Fruit fly (Drosophila melanogaster): ENCODE measurements around the gene CG46465.

Gene CG46465

DNA sequence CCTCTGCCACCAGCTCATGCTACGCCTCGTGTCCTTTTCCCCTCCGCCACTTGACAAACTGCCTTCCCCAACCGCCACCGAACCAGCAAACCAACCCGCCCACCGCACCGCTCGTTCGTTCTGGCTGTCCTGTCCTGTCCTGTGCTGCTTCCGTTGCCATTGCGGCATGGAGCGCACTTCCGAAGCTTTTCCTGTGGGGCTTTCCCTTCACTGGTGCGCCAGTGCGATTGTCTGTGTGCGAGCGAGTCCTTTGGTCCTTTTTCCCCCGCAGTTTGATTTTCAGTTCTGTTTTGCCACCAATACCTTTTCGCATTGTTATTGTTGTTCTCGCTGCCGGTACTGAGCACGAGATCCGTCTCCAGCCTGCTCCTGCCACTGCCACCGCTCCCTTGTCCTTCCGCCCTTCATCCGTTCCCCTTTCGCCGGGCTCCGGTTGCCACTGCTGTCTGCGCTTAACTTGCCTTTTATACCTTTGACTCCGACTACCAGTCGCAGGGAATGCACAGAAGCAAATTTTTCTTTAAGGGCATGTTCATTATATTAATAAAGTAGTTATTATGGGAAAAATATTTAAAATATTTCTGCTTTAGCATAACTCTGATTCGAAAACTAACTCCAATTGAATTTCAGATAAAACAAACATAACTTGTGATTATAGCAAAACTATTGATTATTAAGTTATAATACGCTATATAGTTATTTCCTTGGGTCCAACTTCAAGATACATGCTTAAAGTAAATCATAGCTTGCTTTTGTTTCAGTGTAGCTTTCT, 31.9 kb downstream of the CG46465 start:
- TF ChIP-seq Gug (GFP tag; IDR thresholded peaks at IDR 0.05): no peak
- no peak for TF ChIP-seq fkh (GFP tag; optimal IDR thresholded peaks at IDR 0.05)
- TF ChIP-seq CG6854 (GFP tag; optimal IDR thresholded peaks at IDR 0.05): no peak
- peak; percentile 29 for TF ChIP-seq CG11902 (GFP tag; optimal IDR thresholded peaks at IDR 0.05)
- peak; percentile 32 for TF ChIP-seq CG6276 (GFP tag; optimal IDR thresholded peaks at IDR 0.05)
- peak; percentile 34 for TF ChIP-seq Hr39 (GFP tag; optimal IDR thresholded peaks at IDR 0.05)
- TF ChIP-seq topi (GFP tag; optimal IDR thresholded peaks at IDR 0.05): peak; percentile 51
- peak; percentile 81 for TF ChIP-seq CG3032 (tag; optimal IDR thresholded peaks at IDR 0.05)
- TF ChIP-seq spab (GFP tag; optimal IDR thresholded peaks at IDR 0.05): peak; percentile 71
- TF ChIP-seq Met (GFP tag; optimal IDR thresholded peaks at IDR 0.05): peak; percentile 55
- TF ChIP-seq CG10669 (GFP tag; optimal IDR thresholded peaks at IDR 0.05): peak; percentile 77
- TF ChIP-seq Sox102F (GFP tag; optimal IDR thresholded peaks at IDR 0.05): peak; percentile 22
- peak; percentile 54 for TF ChIP-seq CG6792 (GFP tag; optimal IDR thresholded peaks at IDR 0.05)
- TF ChIP-seq ss (GFP tag; optimal IDR thresholded peaks at IDR 0.05): peak; percentile 27 to 71
- TF ChIP-seq cyc (GFP tag; optimal IDR thresholded peaks at IDR 0.05): peak; percentile 28
- TF ChIP-seq Ets21C (GFP tag; optimal IDR thresholded peaks at IDR 0.05): peak; percentile 33
- peak; percentile 46 for TF ChIP-seq pdm3 (GFP tag; optimal IDR thresholded peaks at IDR 0.05)
- no peak for TF ChIP-seq CG6163 (GFP tag; IDR thresholded peaks at IDR 0.05)
- no peak; the same call in 1 of the 2 replicates for TF ChIP-seq CG11294 (GFP tag; IDR thresholded peaks at IDR 0.05)
- peak; percentile 53 for TF ChIP-seq Eip75B (GFP tag; optimal IDR thresholded peaks at IDR 0.05)
- TF ChIP-seq dsx (GFP tag; optimal IDR thresholded peaks at IDR 0.05; ENCODE audit: poor library complexity, severe bottlenecking): peak; percentile 69
- TF ChIP-seq lz (GFP tag; optimal IDR thresholded peaks at IDR 0.05): peak; percentile 52
- TF ChIP-seq CG32006 (GFP tag; optimal IDR thresholded peaks at IDR 0.05): peak; percentile 70
- TF ChIP-seq fd85E (GFP tag; optimal IDR thresholded peaks at IDR 0.05): no peak
- peak; percentile 55 for TF ChIP-seq CG9139 (GFP tag; optimal IDR thresholded peaks at IDR 0.05)
- TF ChIP-seq Hr4 (GFP tag; optimal IDR thresholded peaks at IDR 0.05): peak; percentile 48
- no peak for TF ChIP-seq CG15336 (GFP tag; IDR thresholded peaks at IDR 0.05)
- TF ChIP-seq eg (GFP tag; IDR thresholded peaks at IDR 0.05): no peak
- TF ChIP-seq vri (GFP tag; optimal IDR thresholded peaks at IDR 0.05): peak; percentile 4
- TF ChIP-seq CG8632 (GFP tag; optimal IDR thresholded peaks at IDR 0.05): peak; percentile 62
- peak; percentile 75 for TF ChIP-seq CG6808 (GFP tag; optimal IDR thresholded peaks at IDR 0.05)
- TF ChIP-seq CG4318 (GFP tag; optimal IDR thresholded peaks at IDR 0.05): peak; percentile 28
- no peak for TF ChIP-seq Hr38 (GFP tag; optimal IDR thresholded peaks at IDR 0.05)
- TF ChIP-seq CG11762 (GFP tag; optimal IDR thresholded peaks at IDR 0.05; ENCODE audit: insufficient read depth): peak; percentile 8
- peak; percentile 33 for TF ChIP-seq net (GFP tag; optimal IDR thresholded peaks at IDR 0.05)
- no peak for TF ChIP-seq Eip93F (GFP tag; optimal IDR thresholded peaks at IDR 0.05)
- peak; percentile 49 for TF ChIP-seq fd59A (GFP tag; optimal IDR thresholded peaks at IDR 0.05)
- TF ChIP-seq CG3919 (GFP tag; optimal IDR thresholded peaks at IDR 0.05): peak; percentile 54
- peak; percentile 61 for TF ChIP-seq OdsH (GFP tag; optimal IDR thresholded peaks at IDR 0.05)
- peak; percentile 57 for TF ChIP-seq achi (GFP tag; optimal IDR thresholded peaks at IDR 0.05)
- TF ChIP-seq CG8319 (GFP tag; optimal IDR thresholded peaks at IDR 0.05): peak; percentile 37
- peak; percentile 31 to 39 for TF ChIP-seq salr (GFP tag; optimal IDR thresholded peaks at IDR 0.05)
- peak; percentile 61 for TF ChIP-seq CG1621 (tag; optimal IDR thresholded peaks at IDR 0.05)
- peak; percentile 47 for TF ChIP-seq CG10631 (GFP tag; optimal IDR thresholded peaks at IDR 0.05)
- TF ChIP-seq CG34406 (GFP tag; optimal IDR thresholded peaks at IDR 0.05): peak; percentile 48
- peak; percentile 62 for TF ChIP-seq esn (GFP tag; optimal IDR thresholded peaks at IDR 0.05)
- no peak for TF ChIP-seq CG7368 (GFP tag; optimal IDR thresholded peaks at IDR 0.05)
- peak; percentile 77 for TF ChIP-seq Ets96B (tag; optimal IDR thresholded peaks at IDR 0.05)
- peak; percentile 30 for TF ChIP-seq Blimp-1 (GFP tag; optimal IDR thresholded peaks at IDR 0.05)
- peak; percentile 39 for TF ChIP-seq Sox14 (GFP tag; optimal IDR thresholded peaks at IDR 0.05)
